Fruit fly (Drosophila melanogaster) whole organism, prepupa: ENCODE data around the gene Cnb.

Experiments
- Blimp-1 ChIP-seq: fragments of 200-800 bp; sonication (Bioruptor generic); optimal IDR thresholded peaks from 3 replicates; lab custom pipeline; 2017; ENCODE audit warnings: missing biosample characterization, missing genetic modification characterization, mild to moderate bottlenecking, moderate library complexity, missing genetic modification reagents
- CG10631 ChIP-seq: fragments of 200-800 bp; sonication (Bioruptor generic); optimal IDR thresholded peaks from 2 replicates; lab custom pipeline; 2016; ENCODE audit warnings: missing biosample characterization, missing genetic modification characterization
- CG11294 ChIP-seq: fragments of 200-800 bp; sonication (Bioruptor generic); IDR thresholded peaks from 2 replicates; pipeline ENCODE4 v1.3.6; 2022; ENCODE audit warnings: missing biosample characterization, missing genetic modification characterization
- CG11762 ChIP-seq: fragments of 200-800 bp; sonication (Bioruptor generic); optimal IDR thresholded peaks from 3 replicates; lab custom pipeline; 2016; ENCODE audit warnings: missing biosample characterization, missing genetic modification characterization; ENCODE audit not compliant: insufficient read depth
- CG15336 ChIP-seq: fragments of 200-800 bp; sonication (Bioruptor generic); IDR thresholded peaks from 2 replicates; pipeline ENCODE4 v1.3.6; 2022; ENCODE audit warnings: missing biosample characterization, missing genetic modification characterization
- CG16779 ChIP-seq: fragments of 200-800 bp; sonication (Bioruptor generic); optimal IDR thresholded peaks from 3 replicates; lab custom pipeline; 2017; ENCODE audit warnings: missing biosample characterization, mild to moderate bottlenecking, missing genetic modification characterization
- CG31627 ChIP-seq: fragments of 200-800 bp; sonication (Bioruptor generic); optimal IDR thresholded peaks from 3 replicates; lab custom pipeline; 2016; ENCODE audit warnings: missing biosample characterization, missing genetic modification characterization
- CG34406 ChIP-seq: fragments of 200-800 bp; sonication (Bioruptor generic); optimal IDR thresholded peaks from 3 replicates; lab custom pipeline; 2016; ENCODE audit warnings: missing biosample characterization, missing genetic modification characterization
- CG4318 ChIP-seq: fragments of 200-800 bp; sonication (Bioruptor generic); optimal IDR thresholded peaks from 3 replicates; lab custom pipeline; 2017; ENCODE audit warnings: missing biosample characterization, mild to moderate bottlenecking, missing genetic modification characterization
- CG6276 ChIP-seq: fragments of 200-800 bp; sonication (Bioruptor generic); optimal IDR thresholded peaks from 2 replicates; lab custom pipeline; 2017; ENCODE audit warnings: missing biosample characterization, mild to moderate bottlenecking, missing genetic modification characterization
- CG6792 ChIP-seq: fragments of 200-800 bp; sonication (Bioruptor generic); optimal IDR thresholded peaks from 3 replicates; lab custom pipeline; 2016; ENCODE audit warnings: missing biosample characterization, missing genetic modification characterization
- CG6808 ChIP-seq: fragments of 200-800 bp; sonication (Bioruptor generic); optimal IDR thresholded peaks from 3 replicates; lab custom pipeline; 2017; ENCODE audit warnings: missing biosample characterization, missing genetic modification characterization, mild to moderate bottlenecking, moderate library complexity, missing genetic modification reagents
- CG6854 ChIP-seq: fragments of 200-800 bp; sonication (Bioruptor generic); optimal IDR thresholded peaks from 2 replicates; lab custom pipeline; 2017; ENCODE audit warnings: missing biosample characterization, mild to moderate bottlenecking, missing genetic modification characterization
- CG7368 ChIP-seq: fragments of 200-800 bp; sonication (Bioruptor generic); optimal IDR thresholded peaks from 3 replicates; lab custom pipeline; 2016; ENCODE audit warnings: missing biosample characterization, missing genetic modification characterization
- CG8632 ChIP-seq: fragments of 200-800 bp; sonication (Bioruptor generic); optimal IDR thresholded peaks from 3 replicates; lab custom pipeline; 2016; ENCODE audit warnings: missing biosample characterization, missing genetic modification characterization
- CG9139 ChIP-seq: fragments of 200-800 bp; sonication (Bioruptor generic); optimal IDR thresholded peaks from 3 replicates; lab custom pipeline; 2017; ENCODE audit warnings: missing biosample characterization, mild to moderate bottlenecking, missing genetic modification characterization
- Eip75B ChIP-seq: fragments of 200-800 bp; sonication (Bioruptor generic); optimal IDR thresholded peaks from 3 replicates; lab custom pipeline; 2016; ENCODE audit warnings: missing biosample characterization, missing genetic modification characterization
- Eip78C ChIP-seq: fragments of 200-800 bp; sonication (Bioruptor generic); peaks from one replicate; lab custom pipeline; 2016; ENCODE audit warnings: missing biosample characterization, missing genetic modification characterization
- Ets21C ChIP-seq: fragments of 200-800 bp; sonication (Bioruptor generic); optimal IDR thresholded peaks from 3 replicates; lab custom pipeline; 2016; ENCODE audit warnings: missing biosample characterization, missing genetic modification characterization
- Gug ChIP-seq: fragments of 200-800 bp; sonication (Bioruptor generic); IDR thresholded peaks from 2 replicates; pipeline ENCODE4 v1.3.6; 2022; ENCODE audit warnings: missing biosample characterization, missing genetic modification characterization
- Hr38 ChIP-seq: sonication (Bioruptor generic); optimal IDR thresholded peaks from 2 replicates; lab custom pipeline; 2016; ENCODE audit warnings: missing biosample characterization, missing genetic modification characterization
- Hr39 ChIP-seq: fragments of 200-800 bp; sonication (Bioruptor generic); optimal IDR thresholded peaks from 2 replicates; lab custom pipeline; 2016; ENCODE audit warnings: missing biosample characterization, missing genetic modification characterization
- Lpt ChIP-seq: fragments of 200-800 bp; sonication (Bioruptor generic); optimal IDR thresholded peaks from 3 replicates; lab custom pipeline; 2016; ENCODE audit warnings: missing biosample characterization, missing genetic modification characterization
- OdsH ChIP-seq: fragments of 200-800 bp; sonication (Bioruptor generic); optimal IDR thresholded peaks from 3 replicates; lab custom pipeline; 2016; ENCODE audit warnings: missing biosample characterization, missing genetic modification characterization
- Smox ChIP-seq: fragments of 200-800 bp; sonication (Bioruptor generic); optimal IDR thresholded peaks from 3 replicates; lab custom pipeline; 2016; ENCODE audit warnings: missing biosample characterization, missing genetic modification characterization
- Sox15 ChIP-seq: fragments of 200-800 bp; sonication (Bioruptor generic); optimal IDR thresholded peaks from 3 replicates; lab custom pipeline; 2016; ENCODE audit warnings: missing biosample characterization, missing genetic modification characterization
- acj6 ChIP-seq: fragments of 200-800 bp; sonication (Bioruptor generic); optimal IDR thresholded peaks from 3 replicates; lab custom pipeline; 2016; ENCODE audit warnings: missing biosample characterization, missing genetic modification characterization
- cyc ChIP-seq: fragments of 200-800 bp; sonication (Bioruptor generic); optimal IDR thresholded peaks from 3 replicates; lab custom pipeline; 2016; ENCODE audit warnings: missing biosample characterization, missing genetic modification characterization
- dac ChIP-seq: fragments of 200-800 bp; sonication (Bioruptor generic); optimal IDR thresholded peaks from 2 replicates; lab custom pipeline; 2017; ENCODE audit warnings: missing biosample characterization, mild to moderate bottlenecking, missing genetic modification characterization
- dsx ChIP-seq: fragments of 200-800 bp; optimal IDR thresholded peaks from 3 replicates; lab custom pipeline; 2019; ENCODE audit warnings: missing biosample characterization, mild to moderate bottlenecking, missing genetic modification characterization, moderate library complexity; ENCODE audit not compliant: poor library complexity, severe bottlenecking
- esn ChIP-seq: fragments of 200-800 bp; sonication (Bioruptor generic); optimal IDR thresholded peaks from 2 replicates; lab custom pipeline; 2016; ENCODE audit warnings: missing biosample characterization, mild to moderate bottlenecking, missing genetic modification characterization, moderate library complexity
- fd59A ChIP-seq: fragments of 200-800 bp; sonication (Bioruptor generic); optimal IDR thresholded peaks from 2 replicates; lab custom pipeline; 2017; ENCODE audit warnings: missing biosample characterization, mild to moderate bottlenecking, missing genetic modification characterization, missing genetic modification reagents
- fd85E ChIP-seq: fragments of 200-800 bp; sonication (Bioruptor generic); optimal IDR thresholded peaks from 3 replicates; lab custom pipeline; 2016; ENCODE audit warnings: missing biosample characterization, missing genetic modification characterization
- fkh ChIP-seq: fragments of 200-800 bp; sonication (Bioruptor generic); optimal IDR thresholded peaks from 3 replicates; lab custom pipeline; 2017; ENCODE audit warnings: missing biosample characterization, mild to moderate bottlenecking, missing genetic modification characterization, moderate library complexity
- lz ChIP-seq: fragments of 200-800 bp; sonication (Bioruptor generic); optimal IDR thresholded peaks from 3 replicates; lab custom pipeline; 2016; ENCODE audit warnings: missing biosample characterization, missing genetic modification characterization
- pdm3 ChIP-seq: fragments of 200-800 bp; sonication (Bioruptor generic); optimal IDR thresholded peaks from 3 replicates; lab custom pipeline; 2016; ENCODE audit warnings: missing biosample characterization, missing genetic modification characterization
- ss ChIP-seq, 2 experiments: fragments of 200-800 bp; sonication (Bioruptor generic); optimal IDR thresholded peaks; 2 replicates in 1 of 2; 3 replicates in 1 of 2; lab custom pipeline; 2017 to 2018; ENCODE audit warnings: mild to moderate bottlenecking in 2 of 2, missing biosample characterization in 2 of 2, missing genetic modification characterization in 2 of 2, moderate library complexity in 1 of 2
- svp ChIP-seq: fragments of 200-800 bp; sonication (Bioruptor generic); peaks from one replicate; lab custom pipeline; 2016; ENCODE audit warnings: missing biosample characterization, missing genetic modification characterization
- topi ChIP-seq: fragments of 200-800 bp; sonication (Bioruptor generic); optimal IDR thresholded peaks from 3 replicates; lab custom pipeline; 2016; ENCODE audit warnings: missing biosample characterization, missing genetic modification characterization
- vri ChIP-seq: fragments of 200-800 bp; sonication (Bioruptor generic); optimal IDR thresholded peaks from 3 replicates; lab custom pipeline; 2016; ENCODE audit warnings: missing biosample characterization, mild to moderate bottlenecking, missing genetic modification characterization

Cnb gene

DNA sequence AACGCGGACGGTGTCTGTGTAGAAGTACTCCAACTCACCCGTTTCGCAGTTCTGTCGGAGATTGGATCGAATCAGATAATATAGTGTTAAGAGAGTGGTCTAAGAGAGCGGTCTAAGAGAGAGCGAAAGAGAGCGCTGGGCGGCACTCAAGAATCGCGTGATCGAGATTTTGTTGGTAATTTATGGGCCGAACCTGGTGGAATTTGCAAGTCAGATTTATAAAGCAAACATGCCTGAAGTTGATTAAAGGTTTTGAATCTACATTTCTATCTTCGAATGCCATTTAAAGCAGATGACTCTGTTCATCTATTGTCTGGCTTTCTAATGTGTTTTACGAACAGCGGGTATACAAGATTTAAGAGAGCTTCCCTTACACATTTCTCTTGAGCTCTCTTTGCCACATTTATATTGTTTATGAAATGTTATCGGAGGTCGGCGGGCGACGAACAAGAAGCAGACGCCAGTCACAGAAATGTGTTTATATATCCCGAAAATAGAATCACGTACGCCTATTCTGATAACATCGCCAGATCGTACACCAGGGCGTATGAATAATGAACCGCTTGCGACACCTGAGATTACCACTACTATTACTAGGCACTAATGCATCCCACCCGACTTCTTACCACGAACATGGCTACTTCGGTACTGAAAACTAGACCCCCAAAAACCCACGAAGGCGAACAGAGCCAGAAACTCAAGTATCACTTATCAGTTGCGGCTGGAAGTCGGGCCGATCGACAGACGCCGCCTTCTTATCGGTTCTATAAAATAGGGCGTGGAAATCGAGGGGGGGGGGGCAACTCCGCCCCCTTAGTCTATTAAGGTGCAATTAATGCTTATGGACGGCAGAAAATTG is 20.3 kb downstream of the Cnb start (continued):
- TF ChIP-seq CG4318 (GFP tag; lab: Kevin White, UChicago) (no peak), fkh (GFP tag; lab: Kevin White, UChicago) (peak; percentile 44), dsx (GFP tag; lab: Kevin White, UChicago) (no peak), vri (GFP tag; lab: Kevin White, UChicago) (peak; percentile 71), CG6808 (GFP tag; lab: Kevin White, UChicago) (no peak), CG16779 (tag; lab: Kevin White, UChicago) (peak; percentile 27), CG31627 (GFP tag; lab: Kevin White, UChicago) (no peak), CG9139 (no peak), CG10631 (GFP tag; lab: Kevin White, UChicago) (no peak), pdm3 (GFP tag; lab: Kevin White, UChicago) (no peak), Gug (GFP tag; lab: Robert Waterston, UW) (no peak), acj6 (GFP tag; lab: Kevin White, UChicago) (no peak), OdsH (GFP tag; lab: Kevin White, UChicago) (no peak), ss (GFP tag; optimal IDR thresholded peaks at IDR 0.05; lab: Kevin White, UChicago) (peak; percentile 33 to 77), CG8632 (GFP tag; lab: Kevin White, UChicago) (no peak), Sox15 (no peak), Eip75B (GFP tag; lab: Kevin White, UChicago) (no peak), fd85E (GFP tag; lab: Kevin White, UChicago) (no peak), CG15336 (GFP tag; lab: Robert Waterston, UW) (no peak; the same call in 1 of the 2 replicates), CG34406 (no peak), Lpt (GFP tag; lab: Kevin White, UChicago) (no peak), Hr39 (GFP tag; lab: Kevin White, UChicago) (no peak), dac (GFP tag; lab: Kevin White, UChicago) (no peak), CG7368 (GFP tag; lab: Kevin White, UChicago) (no peak), CG11294 (GFP tag; lab: Robert Waterston, UW) (no peak), lz (GFP tag; lab: Kevin White, UChicago) (no peak), Hr38 (GFP tag; lab: Kevin White, UChicago) (no peak), cyc (GFP tag; lab: Kevin White, UChicago) (no peak), CG11762 (GFP tag; lab: Kevin White, UChicago) (no peak)

DNA sequence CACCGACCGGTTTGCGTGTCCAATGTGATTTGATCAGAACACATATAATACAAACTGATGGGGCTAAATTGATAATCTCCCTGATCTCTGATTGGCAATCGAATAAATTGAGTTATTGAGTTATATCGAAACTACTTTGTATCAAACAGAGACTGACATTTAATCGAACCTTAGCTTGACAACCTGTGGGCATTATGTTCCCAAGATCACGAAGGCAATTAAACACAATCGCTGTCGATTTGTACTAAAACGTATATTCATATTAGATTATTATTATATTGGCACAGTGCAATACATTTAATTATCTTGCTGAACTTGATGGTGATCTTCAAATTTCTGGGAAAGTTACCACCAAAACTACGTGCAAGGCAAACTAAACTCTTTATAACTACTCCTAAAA is 21.0 kb downstream of the Cnb start:
- TF ChIP-seq svp = peak; percentile 53
- no peak for TF ChIP-seq vri (GFP tag; lab: Kevin White, UChicago)

DNA sequence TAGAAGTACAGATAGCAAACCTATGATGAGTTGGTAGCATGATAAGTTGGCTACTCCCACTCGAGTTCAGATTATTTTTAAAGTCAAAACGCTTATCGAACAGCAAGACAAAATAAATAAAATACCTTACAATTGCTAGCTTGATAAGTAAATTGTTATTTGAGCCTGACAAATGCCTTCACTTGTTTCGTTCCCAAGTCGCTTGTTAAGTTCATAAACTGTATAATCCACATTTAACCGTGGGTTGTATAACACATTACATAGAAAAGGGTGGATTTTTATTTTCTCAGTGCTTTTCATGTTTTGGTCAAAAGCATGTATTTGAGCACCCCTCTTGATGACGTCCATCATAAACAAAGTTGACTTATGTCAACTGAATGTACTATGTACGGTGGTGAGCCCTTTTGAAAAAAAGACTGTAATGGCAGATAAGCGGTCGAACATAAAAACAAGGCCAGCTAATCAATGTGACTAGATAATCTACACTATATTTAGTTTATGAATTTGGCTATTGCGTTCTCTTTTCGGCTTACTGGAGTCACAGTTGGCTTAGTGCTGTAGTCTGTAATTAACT is 21.5 kb downstream of the Cnb start:
- TF ChIP-seq fkh (GFP tag; lab: Kevin White, UChicago) (peak; percentile 0), Eip78C (GFP tag; lab: Kevin White, UChicago) (peak; percentile 57), Ets21C (GFP tag; lab: Kevin White, UChicago) (no peak), svp (peak; percentile 1)

DNA sequence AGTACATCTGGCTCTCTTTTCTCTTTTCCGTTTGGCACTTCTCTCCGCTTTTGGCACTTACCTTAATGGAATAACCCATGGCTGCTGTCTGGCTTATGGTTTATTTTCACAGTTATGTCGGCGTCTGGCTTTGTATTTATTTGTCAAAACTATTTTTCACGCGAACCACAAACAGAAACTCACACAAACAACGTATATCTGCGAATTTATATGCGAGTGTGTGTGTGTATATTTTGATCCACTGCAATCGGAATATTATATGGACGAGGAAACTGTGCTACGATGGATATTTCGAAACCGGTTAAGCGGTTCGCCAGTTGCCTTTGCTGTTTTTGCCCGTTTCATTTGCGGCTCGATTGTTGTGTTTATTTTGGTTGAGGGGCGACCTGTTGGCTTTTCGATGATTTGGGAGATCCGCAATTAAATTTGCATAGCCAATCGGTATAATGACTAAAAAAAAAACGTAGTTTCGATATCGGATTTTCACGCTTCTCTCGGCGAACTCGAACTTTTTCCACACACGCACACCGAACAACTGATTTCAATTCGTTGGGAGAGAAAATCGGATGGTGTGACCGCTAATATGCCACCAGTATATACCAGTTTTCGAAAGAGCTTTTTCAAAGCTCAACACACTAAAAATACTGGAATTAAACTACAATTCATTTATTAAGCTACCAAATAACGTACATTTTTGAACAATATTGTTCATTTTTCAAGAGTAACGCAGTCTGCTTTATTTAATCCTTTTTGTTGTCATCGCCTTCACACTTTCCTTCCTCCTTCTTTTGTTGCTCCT is 22.4 kb downstream of the Cnb start, which contains the start of gene CG1927:
CG1927 (minus strand) TSS at position 541 of the 799 bp plus-strand sequence.
- TF ChIP-seq fd59A (GFP tag; lab: Kevin White, UChicago) = no peak
- TF ChIP-seq Eip75B (GFP tag; lab: Kevin White, UChicago) = peak; percentile 5
- TF ChIP-seq CG16779 (tag; lab: Kevin White, UChicago) = no peak
- peak; percentile 22 for TF ChIP-seq CG6854 (GFP tag; lab: Kevin White, UChicago)
- TF ChIP-seq ss (GFP tag; optimal IDR thresholded peaks at IDR 0.05; lab: Kevin White, UChicago) = peak; percentile 40 to 50
- no peak for TF ChIP-seq topi
- no peak for TF ChIP-seq OdsH (GFP tag; lab: Kevin White, UChicago)
- TF ChIP-seq acj6 (GFP tag; lab: Kevin White, UChicago) = no peak
- TF ChIP-seq CG6276 (GFP tag; lab: Kevin White, UChicago) = no peak
- TF ChIP-seq CG8632 (GFP tag; lab: Kevin White, UChicago) = no peak
- peak; percentile 22 for TF ChIP-seq esn
- no peak for TF ChIP-seq CG6792
- TF ChIP-seq CG7368 (GFP tag; lab: Kevin White, UChicago) = no peak
- no peak for TF ChIP-seq dac (GFP tag; lab: Kevin White, UChicago)
- peak; percentile 47 for TF ChIP-seq svp
- TF ChIP-seq Blimp-1 (GFP tag; lab: Kevin White, UChicago) = no peak
- TF ChIP-seq CG9139 = no peak
- no peak for TF ChIP-seq Smox (GFP tag; lab: Kevin White, UChicago)
- TF ChIP-seq CG11762 (GFP tag; lab: Kevin White, UChicago) = no peak
